Worm (Caenorhabditis elegans) whole organism, mixed stage, embryonic: ENCODE data around the gene R160.5.

Experiments used
- M03D4.4 ChIP-seq: sonication (generic microtip); optimal IDR thresholded peaks from 2 replicates; lab custom pipeline; 2017; ENCODE audit warnings: mild to moderate bottlenecking, missing genetic modification characterization, missing compliant biosample characterization
- bed-3 ChIP-seq: fragments of 200-800 bp; sonication (Bioruptor generic); optimal IDR thresholded peaks from 3 replicates; lab custom pipeline; 2018; ENCODE audit warnings: mild to moderate bottlenecking, missing genetic modification characterization, moderate library complexity, missing compliant biosample characterization
- blmp-1 ChIP-seq: fragments of 150-350 bp; optimal IDR thresholded peaks from 2 replicates; lab custom pipeline; 2014; ENCODE audit warnings: missing biosample characterization, missing genetic modification characterization
- ceh-39 ChIP-seq: fragments of 150-350 bp; optimal IDR thresholded peaks from 2 replicates; lab custom pipeline; 2014; ENCODE audit warnings: missing biosample characterization, missing genetic modification characterization
- ceh-43 ChIP-seq: fragments of 200-800 bp; sonication (Bioruptor generic); optimal IDR thresholded peaks from 2 replicates; lab custom pipeline; 2018; ENCODE audit warnings: mild to moderate bottlenecking, missing genetic modification characterization, moderate library complexity, missing compliant biosample characterization
- ceh-83 ChIP-seq: fragments of 200-800 bp; sonication (Bioruptor generic); optimal IDR thresholded peaks from 2 replicates; lab custom pipeline; 2018; ENCODE audit warnings: mild to moderate bottlenecking, missing genetic modification characterization, missing compliant biosample characterization
- ces-1 ChIP-seq: fragments of 150-350 bp; optimal IDR thresholded peaks from 2 replicates; lab custom pipeline; 2014; ENCODE audit warnings: missing biosample characterization, missing genetic modification reagents, missing genetic modification characterization
- cnd-1 ChIP-seq: fragments of 200-800 bp; sonication (Bioruptor generic); optimal IDR thresholded peaks from 2 replicates; lab custom pipeline; 2018; ENCODE audit warnings: mild to moderate bottlenecking, missing genetic modification characterization, missing compliant biosample characterization
- drap-1 ChIP-seq: fragments of 200-800 bp; sonication (Bioruptor generic); optimal IDR thresholded peaks from 3 replicates; lab custom pipeline; 2018; ENCODE audit warnings: mild to moderate bottlenecking, missing genetic modification characterization, missing compliant biosample characterization
- elt-1 ChIP-seq: sonication (generic microtip); optimal IDR thresholded peaks from 2 replicates; lab custom pipeline; 2017; ENCODE audit warnings: missing genetic modification characterization, mild to moderate bottlenecking, missing compliant biosample characterization, antibody characterized with exemption, moderate library complexity, borderline replicate concordance; ENCODE audit not compliant: insufficient read depth
- elt-3 ChIP-seq: fragments of 150-350 bp; optimal IDR thresholded peaks from 2 replicates; lab custom pipeline; 2014; ENCODE audit warnings: missing biosample characterization, missing genetic modification characterization
- flh-1 ChIP-seq: fragments of 200-800 bp; sonication (Bioruptor generic); optimal IDR thresholded peaks from 2 replicates; lab custom pipeline; 2018; ENCODE audit warnings: mild to moderate bottlenecking, missing genetic modification characterization, moderate library complexity, missing compliant biosample characterization
- hlh-1 ChIP-seq: fragments of 150-350 bp; optimal IDR thresholded peaks from 2 replicates; lab custom pipeline; 2014; ENCODE audit warnings: missing biosample characterization, missing genetic modification reagents, missing genetic modification characterization
- lin-13 ChIP-seq: fragments of 150-350 bp; optimal IDR thresholded peaks from 2 replicates; lab custom pipeline; 2014; ENCODE audit warnings: missing biosample characterization, missing genetic modification characterization
- lin-32 ChIP-seq: fragments of 200-800 bp; sonication (Bioruptor generic); optimal IDR thresholded peaks from 2 replicates; lab custom pipeline; 2018; ENCODE audit warnings: mild to moderate bottlenecking, missing genetic modification characterization, missing compliant biosample characterization
- lsy-2 ChIP-seq: fragments of 150-350 bp; optimal IDR thresholded peaks from 2 replicates; lab custom pipeline; 2014; ENCODE audit warnings: missing biosample characterization, missing genetic modification characterization
- mab-5 ChIP-seq: fragments of 150-350 bp; optimal IDR thresholded peaks from 2 replicates; lab custom pipeline; 2014; ENCODE audit warnings: missing biosample characterization, missing genetic modification characterization
- mep-1 ChIP-seq: fragments of 150-350 bp; optimal IDR thresholded peaks from 2 replicates; lab custom pipeline; 2017; ENCODE audit warnings: missing biosample characterization, missing genetic modification reagents, missing genetic modification characterization, inconsistent platforms
- mls-2 ChIP-seq: sonication (generic microtip); optimal IDR thresholded peaks from 2 replicates; lab custom pipeline; 2016; ENCODE audit warnings: mild to moderate bottlenecking, missing genetic modification characterization, moderate library complexity, missing compliant biosample characterization
- nhr-12 ChIP-seq: fragments of 150-350 bp; optimal IDR thresholded peaks from 2 replicates; lab custom pipeline; 2014; ENCODE audit warnings: missing biosample characterization, missing genetic modification characterization
- nhr-2 ChIP-seq: fragments of 150-350 bp; optimal IDR thresholded peaks from 2 replicates; lab custom pipeline; 2014; ENCODE audit warnings: missing biosample characterization, missing genetic modification characterization
- nhr-237 ChIP-seq: fragments of 150-350 bp; optimal IDR thresholded peaks from 2 replicates; lab custom pipeline; 2014; ENCODE audit warnings: missing biosample characterization, missing genetic modification characterization
- nhr-28 ChIP-seq: fragments of 150-350 bp; optimal IDR thresholded peaks from 2 replicates; lab custom pipeline; 2014; ENCODE audit warnings: missing biosample characterization, missing genetic modification characterization
- nhr-76 ChIP-seq: sonication (generic microtip); optimal IDR thresholded peaks from 2 replicates; lab custom pipeline; 2017; ENCODE audit warnings: missing biosample characterization, missing genetic modification characterization
- pha-4 ChIP-seq: fragments of 150-350 bp; optimal IDR thresholded peaks from 2 replicates; lab custom pipeline; 2018; ENCODE audit warnings: missing biosample characterization, missing genetic modification reagents, missing genetic modification characterization
- snpc-4 ChIP-seq: fragments of 150-350 bp; optimal IDR thresholded peaks from 2 replicates; lab custom pipeline; 2014; ENCODE audit warnings: missing biosample characterization, missing genetic modification characterization
- sptf-1 ChIP-seq: sonication (generic microtip); optimal IDR thresholded peaks from 2 replicates; lab custom pipeline; 2017; ENCODE audit warnings: mild to moderate bottlenecking, missing genetic modification characterization, moderate library complexity, missing compliant biosample characterization
- tbx-8 ChIP-seq: fragments of 200-800 bp; sonication (Bioruptor generic); optimal IDR thresholded peaks from 2 replicates; lab custom pipeline; 2018; ENCODE audit warnings: mild to moderate bottlenecking, missing genetic modification characterization, moderate library complexity, missing compliant biosample characterization
- unc-120 ChIP-seq: sonication (generic microtip); optimal IDR thresholded peaks from 2 replicates; lab custom pipeline; 2017; ENCODE audit warnings: missing genetic modification characterization, missing compliant biosample characterization; ENCODE audit not compliant: poor library complexity, severe bottlenecking
- unc-39 ChIP-seq: fragments of 150-350 bp; optimal IDR thresholded peaks from 2 replicates; lab custom pipeline; 2014; ENCODE audit warnings: missing biosample characterization, missing genetic modification characterization
- unc-62 ChIP-seq: fragments of 150-350 bp; optimal IDR thresholded peaks from 2 replicates; lab custom pipeline; 2014; ENCODE audit warnings: missing biosample characterization, missing genetic modification reagents, missing genetic modification characterization
- zip-8 ChIP-seq: fragments of 150-350 bp; optimal IDR thresholded peaks from 2 replicates; lab custom pipeline; 2014; ENCODE audit warnings: missing biosample characterization, missing genetic modification characterization
- ztf-11 ChIP-seq: fragments of 150-350 bp; optimal IDR thresholded peaks from 2 replicates; lab custom pipeline; 2014; ENCODE audit warnings: missing biosample characterization, missing genetic modification characterization

The R160.5 gene

ce11 chrX:4370756-4371155 lies at the start of gene R160.5:
R160.5 (minus strand) TSS chrX:4370856.
- no peak for TF ChIP-seq elt-1 (tag; lab: Kevin White, UChicago)
- no peak for TF ChIP-seq M03D4.4 (tag; lab: Kevin White, UChicago)
- TF ChIP-seq lsy-2, result no peak
- no peak for TF ChIP-seq elt-3 (tag; lab: Kevin White, UChicago)
- no peak for TF ChIP-seq unc-39
- no peak for TF ChIP-seq bed-3 (GFP tag; lab: Kevin White, UChicago)
- no peak for TF ChIP-seq mep-1 (tag; lab: Kevin White, UChicago)
- TF ChIP-seq pha-4 (tag; lab: Kevin White, UChicago), result no peak
- no peak for TF ChIP-seq nhr-2
- TF ChIP-seq tbx-8 (GFP tag; lab: Kevin White, UChicago), result no peak
- no peak for TF ChIP-seq unc-62 (GFP tag; lab: Kevin White, UChicago)
- TF ChIP-seq ceh-83 (GFP tag; lab: Kevin White, UChicago), result no peak

- TF ChIP-seq nhr-76 (no peak), hlh-1 (tag; lab: Kevin White, UChicago) (no peak), ces-1 (GFP tag; lab: Kevin White, UChicago) (no peak), ceh-43 (no peak), nhr-2 (no peak), nhr-28 (tag; lab: Kevin White, UChicago) (no peak), bed-3 (GFP tag; lab: Kevin White, UChicago) (no peak), blmp-1 (tag; lab: Kevin White, UChicago) (no peak), elt-1 (tag; lab: Kevin White, UChicago) (no peak), zip-8 (tag; lab: Kevin White, UChicago) (no peak), pha-4 (tag; lab: Kevin White, UChicago) (no peak), M03D4.4 (tag; lab: Kevin White, UChicago) (no peak), cnd-1 (tag; lab: Kevin White, UChicago) (no peak), nhr-12 (no peak)
These were observed 48.1 kb upstream of the R160.5 start, which contains the start of gene dop-1 for ce11 chrX:4418751-4419150. dop-1 (minus strand) TSS chrX:4418851.

- TF ChIP-seq mls-2 (tag; lab: Kevin White, UChicago) (no peak), snpc-4 (tag; lab: Kevin White, UChicago) (no peak), ces-1 (GFP tag; lab: Kevin White, UChicago) (peak; percentile 76), elt-1 (tag; lab: Kevin White, UChicago) (no peak), M03D4.4 (tag; lab: Kevin White, UChicago) (no peak), unc-120 (tag; lab: Kevin White, UChicago) (no peak), nhr-237 (tag; lab: Kevin White, UChicago) (no peak)
These were observed 44.6 kb upstream of the R160.5 start for ce11 chrX:4415289-4415688.

- no peak for TF ChIP-seq drap-1
- TF ChIP-seq cnd-1 (tag; lab: Kevin White, UChicago), result no peak
- TF ChIP-seq ceh-39 (tag; lab: Kevin White, UChicago), result no peak
- no peak for TF ChIP-seq unc-62 (GFP tag; lab: Kevin White, UChicago)
- TF ChIP-seq ces-1 (GFP tag; lab: Kevin White, UChicago), result no peak
- TF ChIP-seq nhr-2, result no peak
- TF ChIP-seq lin-32 (GFP tag; lab: Kevin White, UChicago), result no peak
- no peak for TF ChIP-seq unc-120 (tag; lab: Kevin White, UChicago)
- no peak for TF ChIP-seq mab-5
- TF ChIP-seq lsy-2, result no peak
- TF ChIP-seq hlh-1 (tag; lab: Kevin White, UChicago), result no peak
- no peak for TF ChIP-seq nhr-76
- no peak for TF ChIP-seq tbx-8 (GFP tag; lab: Kevin White, UChicago)
- TF ChIP-seq nhr-12, result no peak
- TF ChIP-seq bed-3 (GFP tag; lab: Kevin White, UChicago), result no peak
- TF ChIP-seq lin-13 (tag; lab: Kevin White, UChicago), result no peak
These were observed 42.5 kb upstream of the R160.5 start for ce11 chrX:4413206-4413605.

ce11 chrX:4410280-4410911 lies 39.7 kb upstream of the R160.5 start:
- TF ChIP-seq ces-1 (GFP tag; lab: Kevin White, UChicago) (no peak), mls-2 (tag; lab: Kevin White, UChicago) (no peak), lin-32 (GFP tag; lab: Kevin White, UChicago) (no peak), flh-1 (GFP tag; lab: Kevin White, UChicago) (no peak), nhr-237 (tag; lab: Kevin White, UChicago) (no peak), blmp-1 (tag; lab: Kevin White, UChicago) (no peak), bed-3 (GFP tag; lab: Kevin White, UChicago) (no peak), unc-39 (no peak), elt-1 (tag; lab: Kevin White, UChicago) (no peak), elt-3 (tag; lab: Kevin White, UChicago) (no peak), M03D4.4 (tag; lab: Kevin White, UChicago) (no peak), sptf-1 (tag; lab: Kevin White, UChicago) (no peak), unc-120 (tag; lab: Kevin White, UChicago) (no peak), snpc-4 (tag; lab: Kevin White, UChicago) (no peak), ceh-39 (tag; lab: Kevin White, UChicago) (no peak), zip-8 (tag; lab: Kevin White, UChicago) (no peak), ztf-11 (tag; lab: Kevin White, UChicago) (no peak)
